Worm (Caenorhabditis elegans) whole organism, L4 larva: Measurements from ENCODE around the gene islo-1.

ENCODE experiments used
- F37D6.2 ChIP-seq: sonication (generic microtip); optimal IDR thresholded peaks from 2 replicates; lab custom pipeline; 2016; ENCODE audit warnings: mild to moderate bottlenecking, missing genetic modification characterization, missing compliant biosample characterization
- Y75B8A.6 ChIP-seq: fragments of 200-800 bp; sonication (Bioruptor generic); IDR thresholded peaks from 2 replicates; pipeline ENCODE4 v1.3.6; 2022; ENCODE audit warnings: missing genetic modification reagents, missing genetic modification characterization, missing compliant biosample characterization
- aha-1 ChIP-seq: fragments of 150-350 bp; peaks from one replicate; lab custom pipeline; 2014; ENCODE audit warnings: missing biosample characterization, missing genetic modification characterization
- ceh-44 ChIP-seq: fragments of 200-800 bp; sonication (Bioruptor generic); IDR thresholded peaks from 2 replicates; pipeline ENCODE4 v1.3.6; 2022; ENCODE audit warnings: missing genetic modification reagents, missing genetic modification characterization, missing compliant biosample characterization
- ces-1 ChIP-seq: fragments of 150-350 bp; sonication (generic microtip); optimal IDR thresholded peaks from 4 replicates; lab custom pipeline; 2014; ENCODE audit warnings: missing biosample characterization, missing genetic modification reagents, missing genetic modification characterization
- ctbp-1 ChIP-seq: fragments of 200-800 bp; sonication (Bioruptor generic); IDR thresholded peaks from 2 replicates; pipeline ENCODE4 v1.3.6; 2022; ENCODE audit warnings: missing genetic modification reagents, missing genetic modification characterization, missing compliant biosample characterization
- daf-12 ChIP-seq: fragments of 150-350 bp; optimal IDR thresholded peaks from 2 replicates; lab custom pipeline; 2014; ENCODE audit warnings: missing biosample characterization, missing genetic modification reagents, missing genetic modification characterization
- daf-8 ChIP-seq: fragments of 200-800 bp; sonication (Bioruptor generic); IDR thresholded peaks from 2 replicates; pipeline ENCODE4 v1.3.6; 2022; ENCODE audit warnings: missing genetic modification characterization, missing compliant biosample characterization
- dmd-6 ChIP-seq: fragments of 200-800 bp; sonication (Bioruptor generic); IDR thresholded peaks from 2 replicates; pipeline ENCODE4 v1.3.6; 2022; ENCODE audit warnings: missing genetic modification reagents, missing genetic modification characterization, missing compliant biosample characterization
- dmd-8 ChIP-seq: fragments of 200-800 bp; sonication (Bioruptor generic); IDR thresholded peaks from 2 replicates; pipeline ENCODE4 v1.3.6; 2022; ENCODE audit warnings: missing genetic modification characterization, missing compliant biosample characterization
- dpl-1 ChIP-seq: fragments of 150-350 bp; optimal IDR thresholded peaks from 2 replicates; lab custom pipeline; 2014; ENCODE audit warnings: missing biosample characterization, missing genetic modification reagents, missing genetic modification characterization
- dve-1 ChIP-seq: sonication (generic microtip); optimal IDR thresholded peaks from 2 replicates; lab custom pipeline; 2017; ENCODE audit warnings: antibody characterized with exemption, mild to moderate bottlenecking, missing genetic modification characterization, missing compliant biosample characterization; ENCODE audit not compliant: insufficient read depth
- egl-43 ChIP-seq: fragments of 200-800 bp; sonication (Bioruptor generic); IDR thresholded peaks from 2 replicates; pipeline ENCODE4 v1.3.6; 2022; ENCODE audit warnings: missing genetic modification reagents, missing genetic modification characterization, missing compliant biosample characterization
- fkh-10 ChIP-seq: fragments of 150-350 bp; optimal IDR thresholded peaks from 2 replicates; lab custom pipeline; 2014; ENCODE audit warnings: missing biosample characterization, missing genetic modification reagents, missing genetic modification characterization
- fos-1 ChIP-seq: fragments of 150-350 bp; optimal IDR thresholded peaks from 2 replicates; lab custom pipeline; 2014; ENCODE audit warnings: missing biosample characterization, missing genetic modification characterization
- hlh-11 ChIP-seq: fragments of 200-800 bp; sonication (Bioruptor generic); optimal IDR thresholded peaks from 2 replicates; lab custom pipeline; 2018; ENCODE audit warnings: mild to moderate bottlenecking, missing genetic modification characterization, missing compliant biosample characterization
- hlh-30 ChIP-seq: sonication (generic microtip); optimal IDR thresholded peaks from 2 replicates; lab custom pipeline; 2017; ENCODE audit warnings: antibody characterized with exemption, mild to moderate bottlenecking, missing genetic modification characterization, missing compliant biosample characterization; ENCODE audit not compliant: insufficient read depth
- hmg-1.1 ChIP-seq: fragments of 200-800 bp; sonication (Bioruptor generic); IDR thresholded peaks from 2 replicates; pipeline ENCODE4 v1.3.6; 2022; ENCODE audit warnings: missing genetic modification reagents, missing genetic modification characterization, missing compliant biosample characterization
- lim-7 ChIP-seq: fragments of 200-800 bp; sonication (Bioruptor generic); IDR thresholded peaks from 2 replicates; pipeline ENCODE4 v1.3.6; 2022; ENCODE audit warnings: missing genetic modification characterization, missing compliant biosample characterization
- lin-1 ChIP-seq: fragments of 200-800 bp; sonication (Bioruptor generic); IDR thresholded peaks from 2 replicates; pipeline ENCODE4 v1.3.6; 2022; ENCODE audit warnings: missing genetic modification reagents, missing genetic modification characterization, missing compliant biosample characterization
- lin-38 ChIP-seq: fragments of 200-800 bp; sonication (Bioruptor generic); IDR thresholded peaks from 2 replicates; pipeline ENCODE4 v1.3.6; 2022; ENCODE audit warnings: missing genetic modification reagents, missing genetic modification characterization, missing compliant biosample characterization
- lsy-2 ChIP-seq, 2 experiments: fragments of 150-350 bp in 1 of 2; sonication (generic microtip) in 1 of 2; optimal IDR thresholded peaks; 2 replicates each; lab custom pipeline; 2014 to 2017; ENCODE audit warnings: missing biosample characterization in 2 of 2, missing genetic modification characterization in 2 of 2
- mdl-1 ChIP-seq, 2 experiments: fragments of 150-350 bp in 1 of 2; sonication (generic microtip) in 1 of 2; optimal IDR thresholded peaks; 2 replicates each; lab custom pipeline; 2014 to 2017; ENCODE audit warnings: missing biosample characterization in 2 of 2, missing genetic modification characterization in 2 of 2
- mep-1 ChIP-seq: fragments of 150-350 bp; sonication (generic microtip); optimal IDR thresholded peaks from 3 replicates; lab custom pipeline; 2014; ENCODE audit warnings: missing biosample characterization, missing genetic modification characterization
- mxl-3 ChIP-seq: fragments of 200-800 bp; sonication (Bioruptor generic); optimal IDR thresholded peaks from 2 replicates; lab custom pipeline; 2018; ENCODE audit warnings: mild to moderate bottlenecking, missing genetic modification characterization, missing compliant biosample characterization
- nhr-10 ChIP-seq: fragments of 150-350 bp; optimal IDR thresholded peaks from 2 replicates; lab custom pipeline; 2014; ENCODE audit warnings: missing biosample characterization, missing genetic modification characterization
- nhr-102 ChIP-seq: sonication (generic microtip); optimal IDR thresholded peaks from 2 replicates; lab custom pipeline; 2016; ENCODE audit warnings: mild to moderate bottlenecking, missing genetic modification characterization, moderate library complexity, missing compliant biosample characterization
- nhr-11 ChIP-seq: fragments of 150-350 bp; optimal IDR thresholded peaks from 2 replicates; lab custom pipeline; 2014; ENCODE audit warnings: missing biosample characterization, missing genetic modification characterization
- nhr-41 ChIP-seq: fragments of 200-800 bp; sonication (Bioruptor generic); IDR thresholded peaks from 2 replicates; pipeline ENCODE4 v1.3.6; 2022; ENCODE audit warnings: missing genetic modification reagents, missing genetic modification characterization, missing compliant biosample characterization
- nhr-6 ChIP-seq: fragments of 150-350 bp; optimal IDR thresholded peaks from 2 replicates; lab custom pipeline; 2014; ENCODE audit warnings: missing biosample characterization, missing genetic modification characterization
- nhr-76 ChIP-seq: fragments of 150-350 bp; optimal IDR thresholded peaks from 2 replicates; lab custom pipeline; 2014; ENCODE audit warnings: missing biosample characterization, missing genetic modification characterization
- nhr-77 ChIP-seq: fragments of 150-350 bp; optimal IDR thresholded peaks from 2 replicates; lab custom pipeline; 2014; ENCODE audit warnings: missing biosample characterization, missing genetic modification characterization
- pha-4 ChIP-seq, 2 experiments: fragments of 150-350 bp in 1 of 2; fragments of 200-800 bp in 1 of 2; sonication (Bioruptor generic) in 1 of 2; IDR thresholded peaks in 1 of 2; optimal IDR thresholded peaks in 1 of 2; 2 replicates each; pipeline versions ENCODE4 v1.3.6 to Lab custom; 2014 to 2022; ENCODE audit warnings: missing genetic modification characterization in 2 of 2, missing genetic modification reagents in 2 of 2, missing biosample characterization in 1 of 2, missing compliant biosample characterization in 1 of 2
- rbr-2 ChIP-seq: sonication (generic microtip); optimal IDR thresholded peaks from 2 replicates; lab custom pipeline; 2016; ENCODE audit warnings: missing genotype, missing genetic modification characterization, missing compliant biosample characterization
- sdz-12 ChIP-seq: fragments of 200-800 bp; sonication (Bioruptor generic); optimal IDR thresholded peaks from 2 replicates; lab custom pipeline; 2018; ENCODE audit warnings: mild to moderate bottlenecking, missing genetic modification characterization, missing compliant biosample characterization
- set-16 ChIP-seq: fragments of 200-800 bp; sonication (Bioruptor generic); IDR thresholded peaks from 2 replicates; pipeline ENCODE4 v1.3.6; 2022; ENCODE audit warnings: missing genetic modification reagents, missing genetic modification characterization, missing compliant biosample characterization
- snpc-4 ChIP-seq: fragments of 150-350 bp; optimal IDR thresholded peaks from 2 replicates; lab custom pipeline; 2014; ENCODE audit warnings: missing biosample characterization, missing genetic modification characterization
- spr-3 ChIP-seq: fragments of 200-800 bp; sonication (Bioruptor generic); optimal IDR thresholded peaks from 2 replicates; lab custom pipeline; 2018; ENCODE audit warnings: mild to moderate bottlenecking, missing genetic modification characterization, missing compliant biosample characterization
- unc-62 ChIP-seq, 3 experiments: fragments of 150-350 bp in 1 of 3; sonication (generic microtip); optimal IDR thresholded peaks in 2 of 3; peaks in 1 of 3; 1 replicate in 1 of 3; 2 replicates in 2 of 3; lab custom pipeline; 2014 to 2017; ENCODE audit warnings: missing biosample characterization in 3 of 3, missing genetic modification characterization in 3 of 3, missing genetic modification reagents in 3 of 3, missing genotype in 1 of 3
- zfp-2 ChIP-seq: sonication (generic microtip); optimal IDR thresholded peaks from 2 replicates; lab custom pipeline; 2016; ENCODE audit warnings: mild to moderate bottlenecking, missing genetic modification characterization, missing compliant biosample characterization

Gene islo-1

DNA sequence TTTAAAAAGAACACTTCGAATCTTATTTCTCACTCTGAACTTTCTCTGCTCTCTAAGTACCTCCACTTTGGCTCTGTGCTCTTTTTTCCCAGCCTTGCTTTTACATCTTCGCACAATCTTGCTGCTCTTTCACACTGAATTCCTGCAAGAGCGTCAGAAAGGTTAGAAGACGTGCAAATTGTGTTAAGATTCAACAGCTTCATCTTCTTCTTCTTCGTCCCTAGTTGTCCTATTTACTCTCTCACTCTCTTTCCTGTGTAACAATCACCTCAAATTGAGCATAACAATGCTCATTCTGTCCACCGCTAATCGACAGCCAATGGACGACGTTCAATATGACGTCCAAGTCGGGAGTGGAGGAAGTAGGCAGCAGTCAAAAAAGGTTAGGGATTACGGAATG lies 45.2 kb downstream of the islo-1 start:
- 0 out of 2 replicates have a peak, but pooled peaks have one; percentile 27 for TF ChIP-seq ctbp-1 (GFP tag; lab: Robert Waterston, UW)
- TF ChIP-seq dpl-1: no peak
- peak; percentile 94 for TF ChIP-seq fkh-10 (GFP tag; lab: Kevin White, UChicago)
- TF ChIP-seq hlh-30 (tag; lab: Kevin White, UChicago): no peak
- TF ChIP-seq daf-12 (tag; lab: Kevin White, UChicago): no peak
- no peak for TF ChIP-seq ceh-44 (GFP tag; lab: Robert Waterston, UW)
- no peak for TF ChIP-seq snpc-4 (tag; lab: Kevin White, UChicago)
- no peak for TF ChIP-seq nhr-102 (tag; lab: Kevin White, UChicago)
- no peak for TF ChIP-seq dve-1 (tag; lab: Kevin White, UChicago)
- TF ChIP-seq lin-38 (GFP tag; lab: Robert Waterston, UW): no peak
- no peak for TF ChIP-seq Y75B8A.6 (GFP tag; lab: Robert Waterston, UW)
- TF ChIP-seq aha-1 (tag; lab: Kevin White, UChicago): peak; percentile 73

DNA sequence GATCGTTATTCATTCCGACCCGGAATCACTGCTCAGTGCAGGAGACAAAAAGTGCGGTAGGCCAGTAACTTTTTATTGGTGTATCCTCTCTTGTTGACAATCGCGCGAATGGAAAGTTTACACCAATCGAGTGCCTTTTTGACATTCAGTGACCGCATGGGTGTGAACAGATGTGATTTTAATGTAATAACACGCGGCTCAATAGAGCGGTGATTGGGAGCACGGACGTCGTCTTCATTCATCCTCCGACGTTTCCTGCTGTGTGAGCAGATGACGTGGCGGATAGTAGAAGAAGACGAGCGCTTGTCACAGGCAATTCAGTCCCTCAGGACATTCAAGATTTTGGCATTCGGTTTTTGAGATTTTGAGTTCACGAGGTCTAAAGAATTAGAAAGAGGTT lies 46.4 kb downstream of the islo-1 start:
- no peak for TF ChIP-seq nhr-41
- no peak for TF ChIP-seq nhr-10 (tag; lab: Kevin White, UChicago)
- peak in 1 of 2 experiments; percentile 16 for TF ChIP-seq unc-62 (GFP tag; optimal IDR thresholded peaks at IDR 0.05 in 1 of 2; lab: Kevin White, UChicago)
- no peak for TF ChIP-seq unc-62 (tag; optimal IDR thresholded peaks at IDR 0.05; lab: Kevin White, UChicago)
- peak; percentile 7 for TF ChIP-seq ces-1 (GFP tag; lab: Kevin White, UChicago)
- no peak for TF ChIP-seq daf-8 (GFP tag; lab: Robert Waterston, UW)
- TF ChIP-seq aha-1 (tag; lab: Kevin White, UChicago): peak; percentile 48
- no peak for TF ChIP-seq hlh-11 (tag; lab: Kevin White, UChicago)
- TF ChIP-seq fos-1 (tag; lab: Kevin White, UChicago): no peak

ce11 chrIV:8183313-8183712 lies 47.1 kb downstream of the islo-1 start:
- no peak for TF ChIP-seq spr-3 (GFP tag; lab: Kevin White, UChicago)
- no peak for TF ChIP-seq dmd-8
- peak in 1 of 2 experiments; percentile 12 for TF ChIP-seq mdl-1 (tag; optimal IDR thresholded peaks at IDR 0.05; lab: Kevin White, UChicago)
- no peak for TF ChIP-seq lim-7 (GFP tag; lab: Robert Waterston, UW)
- peak; percentile 34; the same call in 1 of the 2 replicates for TF ChIP-seq pha-4 (GFP tag; IDR thresholded peaks at IDR 0.05; lab: Robert Waterston, UW)
- no peak for TF ChIP-seq pha-4 (tag; optimal IDR thresholded peaks at IDR 0.05; lab: Kevin White, UChicago)
- peak; percentile 52 for TF ChIP-seq hmg-1.1
- TF ChIP-seq fkh-10 (GFP tag; lab: Kevin White, UChicago): peak; percentile 65
- no peak for TF ChIP-seq sdz-12
- TF ChIP-seq rbr-2 (tag; lab: Kevin White, UChicago): peak; percentile 75
- 0 out of 2 replicates have a peak, but pooled peaks have one; percentile 42 for TF ChIP-seq ceh-44 (GFP tag; lab: Robert Waterston, UW)
- peak; percentile 15; the same call in 1 of the 2 replicates for TF ChIP-seq dmd-6 (GFP tag; lab: Robert Waterston, UW)
- TF ChIP-seq egl-43 (GFP tag; lab: Robert Waterston, UW): peak; percentile 61; the same call in 1 of the 2 replicates
- TF ChIP-seq zfp-2 (tag; lab: Kevin White, UChicago): no peak
- peak; percentile 71 for TF ChIP-seq nhr-11
- peak; percentile 44; the same call in 1 of the 2 replicates for TF ChIP-seq set-16
- TF ChIP-seq nhr-77 (tag; lab: Kevin White, UChicago): no peak
- TF ChIP-seq mep-1 (tag; lab: Kevin White, UChicago): peak; percentile 58
- no peak for TF ChIP-seq nhr-6 (tag; lab: Kevin White, UChicago)
- TF ChIP-seq nhr-76 (tag; lab: Kevin White, UChicago): no peak
- TF ChIP-seq mxl-3 (GFP tag; lab: Kevin White, UChicago): peak; percentile 28
- TF ChIP-seq hlh-30 (tag; lab: Kevin White, UChicago): peak; percentile 37
- peak; percentile 3 for TF ChIP-seq F37D6.2
- TF ChIP-seq ctbp-1 (GFP tag; lab: Robert Waterston, UW): peak; percentile 35; the same call in 1 of the 2 replicates
- TF ChIP-seq lin-1: no peak
- TF ChIP-seq lsy-2 (tag; optimal IDR thresholded peaks at IDR 0.05; lab: Kevin White, UChicago): peak in 1 of 2 experiments; percentile 49
- peak; percentile 98 for TF ChIP-seq aha-1 (tag; lab: Kevin White, UChicago)
- TF ChIP-seq, all 104 proteins: peak for 17
